Fruit fly (Drosophila melanogaster) whole organism, pupa: Measurements from ENCODE around the gene Kaz-m1.
A peak's percentile ranks its signal among the peaks of the same experiment; 100 is the strongest.

Source experiments
- CG10348 ChIP-seq: fragments of 200-800 bp; sonication (Bioruptor generic); IDR thresholded peaks from 2 replicates; pipeline ENCODE4 v1.3.6; 2022; ENCODE audit warnings: missing biosample characterization, missing genetic modification characterization
- CG12605 ChIP-seq: fragments of 200-800 bp; sonication (Bioruptor generic); IDR thresholded peaks from 2 replicates; pipeline ENCODE4 v1.3.6; 2022; ENCODE audit warnings: missing biosample characterization, missing genetic modification characterization
- CG13204 ChIP-seq: fragments of 200-800 bp; sonication (Bioruptor generic); optimal IDR thresholded peaks from 2 replicates; lab custom pipeline; 2018; ENCODE audit warnings: missing biosample characterization, mild to moderate bottlenecking, missing genetic modification characterization, moderate library complexity
- CG14655 ChIP-seq: fragments of 200-800 bp; sonication (Bioruptor generic); optimal IDR thresholded peaks from 3 replicates; lab custom pipeline; 2017; ENCODE audit warnings: mild to moderate bottlenecking, missing biosample characterization, missing genetic modification reagents, missing genetic modification characterization
- CG15710 ChIP-seq: fragments of 200-800 bp; sonication (Bioruptor generic); optimal IDR thresholded peaks from 2 replicates; lab custom pipeline; 2018; ENCODE audit warnings: missing biosample characterization, mild to moderate bottlenecking, missing genetic modification characterization, moderate library complexity
- CG17806 ChIP-seq: fragments of 200-800 bp; sonication (Bioruptor generic); optimal IDR thresholded peaks from 2 replicates; lab custom pipeline; 2018; ENCODE audit warnings: missing biosample characterization, mild to moderate bottlenecking, missing genetic modification characterization, moderate library complexity
- CG32121 ChIP-seq: fragments of 200-800 bp; sonication (Bioruptor generic); IDR thresholded peaks from 2 replicates; pipeline ENCODE4 v1.3.6; 2022; ENCODE audit warnings: missing biosample characterization, missing genetic modification characterization
- CG34367 ChIP-seq: fragments of 200-800 bp; sonication (Bioruptor generic); optimal IDR thresholded peaks from 2 replicates; lab custom pipeline; 2018; ENCODE audit warnings: missing biosample characterization, mild to moderate bottlenecking, missing genetic modification characterization
- CG4496 ChIP-seq: fragments of 200-800 bp; sonication (Bioruptor generic); IDR thresholded peaks from 3 replicates; pipeline ENCODE4 v1.3.6; 2022; ENCODE audit warnings: missing biosample characterization, missing genetic modification characterization
- CG8159 ChIP-seq: fragments of 200-800 bp; sonication (Bioruptor generic); optimal IDR thresholded peaks from 3 replicates; lab custom pipeline; 2018; ENCODE audit warnings: missing biosample characterization, mild to moderate bottlenecking, missing genetic modification characterization, moderate library complexity
- CG8301 ChIP-seq: fragments of 200-800 bp; sonication (Bioruptor generic); optimal IDR thresholded peaks from 2 replicates; lab custom pipeline; 2018; ENCODE audit warnings: missing biosample characterization, mild to moderate bottlenecking, missing genetic modification characterization
- CG9948 ChIP-seq: fragments of 200-800 bp; sonication (Bioruptor generic); optimal IDR thresholded peaks from 2 replicates; lab custom pipeline; 2018; ENCODE audit warnings: missing biosample characterization, mild to moderate bottlenecking, missing genetic modification characterization, moderate library complexity
- D1 ChIP-seq: fragments of 200-800 bp; sonication (Bioruptor generic); optimal IDR thresholded peaks from 2 replicates; lab custom pipeline; 2018; ENCODE audit warnings: missing biosample characterization, mild to moderate bottlenecking, missing genetic modification characterization, moderate library complexity
- EcR ChIP-seq: fragments of 200-800 bp; sonication (Bioruptor generic); optimal IDR thresholded peaks from 3 replicates; lab custom pipeline; 2019; ENCODE audit warnings: missing biosample characterization, missing genetic modification characterization, mild to moderate bottlenecking, moderate library complexity, missing genetic modification reagents
- Ets98B ChIP-seq: fragments of 200-800 bp; sonication (Bioruptor generic); IDR thresholded peaks from 2 replicates; pipeline ENCODE4 v1.3.6; 2022; ENCODE audit warnings: missing biosample characterization, missing genetic modification characterization
- Pif1A ChIP-seq: fragments of 200-800 bp; sonication (Bioruptor generic); optimal IDR thresholded peaks from 3 replicates; lab custom pipeline; 2016; ENCODE audit warnings: missing biosample characterization, missing genetic modification characterization
- Pif1B ChIP-seq: fragments of 200-800 bp; sonication (Bioruptor generic); optimal IDR thresholded peaks from 3 replicates; lab custom pipeline; 2016; ENCODE audit warnings: missing biosample characterization, missing genetic modification characterization
- Snoo ChIP-seq: fragments of 200-800 bp; sonication (Bioruptor generic); optimal IDR thresholded peaks from 3 replicates; lab custom pipeline; 2017; ENCODE audit warnings: missing biosample characterization, mild to moderate bottlenecking, missing genetic modification characterization, inconsistent platforms
- fd96Ca ChIP-seq: fragments of 200-800 bp; sonication (Bioruptor generic); IDR thresholded peaks from 3 replicates; pipeline ENCODE4 v1.3.6; 2022; ENCODE audit warnings: missing biosample characterization, missing genetic modification characterization
- gl ChIP-seq: fragments of 200-800 bp; sonication (Bioruptor generic); optimal IDR thresholded peaks from 2 replicates; lab custom pipeline; 2018; ENCODE audit warnings: missing biosample characterization, mild to moderate bottlenecking, missing genetic modification characterization
- rn ChIP-seq: fragments of 200-800 bp; sonication (Bioruptor generic); IDR thresholded peaks from 2 replicates; pipeline ENCODE4 v1.3.6; 2022; ENCODE audit warnings: missing biosample characterization, missing genetic modification characterization

Kaz-m1 gene

dm6 chr3R:26012801-26013663 is 1.5 kb upstream of the Kaz-m1 start:
- TF ChIP-seq D1 (tag; lab: Kevin White, UChicago) (peak; percentile 42), CG10348 (GFP tag; lab: Robert Waterston, UW) (no peak), CG8159 (tag; lab: Kevin White, UChicago) (peak; percentile 73), Pif1B (peak; percentile 18), CG8301 (tag; lab: Kevin White, UChicago) (peak; percentile 66), Ets98B (GFP tag; lab: Robert Waterston, UW) (no peak), CG15710 (tag; lab: Kevin White, UChicago) (peak; percentile 75), CG17806 (peak; percentile 76), CG34367 (tag; lab: Kevin White, UChicago) (peak; percentile 54), fd96Ca (0 out of 3 replicates have a peak, but pooled peaks have one; percentile 13), rn (GFP tag; lab: Robert Waterston, UW) (no peak), gl (tag; lab: Kevin White, UChicago) (no peak), CG9948 (tag; lab: Kevin White, UChicago) (peak; percentile 68), CG4496 (GFP tag; lab: Robert Waterston, UW) (peak; percentile 65; the same call in 1 of the 3 replicates), CG13204 (peak; percentile 40), EcR (GFP tag; lab: Kevin White, UChicago) (peak; percentile 90), CG32121 (GFP tag; lab: Robert Waterston, UW) (no peak), Snoo (tag; lab: Kevin White, UChicago) (peak; percentile 37), CG12605 (no peak), CG14655 (GFP tag; lab: Kevin White, UChicago) (peak; percentile 67), Pif1A (GFP tag; lab: Kevin White, UChicago) (peak; percentile 30)
- TF ChIP-seq, all 21 proteins: peak for 15

DNA sequence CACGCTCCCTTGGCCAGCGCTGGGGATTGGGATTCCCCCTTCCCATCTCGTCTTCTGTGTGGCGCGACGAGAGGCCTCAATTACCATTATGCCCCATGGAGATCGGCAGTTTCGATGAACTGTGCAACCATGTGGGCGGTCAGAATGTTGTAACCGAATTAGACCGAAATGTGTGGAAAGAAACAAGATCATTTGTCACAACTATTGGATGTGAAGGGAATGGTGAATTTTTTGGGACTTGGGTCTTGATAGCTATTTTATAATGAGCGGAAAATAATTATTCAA is 915 bp upstream of the Kaz-m1 start:
- TF ChIP-seq CG34367 (tag; lab: Kevin White, UChicago) (no peak), CG4496 (GFP tag; lab: Robert Waterston, UW) (no peak), CG12605 (no peak), CG8301 (tag; lab: Kevin White, UChicago) (no peak)

dm6 chr3R:26017294-26017770 is 2.8 kb downstream of the Kaz-m1 start:
- TF ChIP-seq CG34367 (tag; lab: Kevin White, UChicago) (no peak), Ets98B (GFP tag; lab: Robert Waterston, UW) (peak; percentile 9; the same call in 1 of the 2 replicates), EcR (GFP tag; lab: Kevin White, UChicago) (peak; percentile 51)
- TF ChIP-seq, all 21 proteins: peak for 2

dm6 chr3R:26017771-26018731 is 3.5 kb downstream of the Kaz-m1 start:
- peak; percentile 93 for TF ChIP-seq Snoo (tag; lab: Kevin White, UChicago)
- peak; percentile 79 for TF ChIP-seq CG8301 (tag; lab: Kevin White, UChicago)
- TF ChIP-seq CG4496 (GFP tag; lab: Robert Waterston, UW) = peak; percentile 24; the same call in 1 of the 3 replicates
- TF ChIP-seq CG12605 = no peak
- TF ChIP-seq CG8159 (tag; lab: Kevin White, UChicago) = peak; percentile 98
- TF ChIP-seq CG13204 = peak; percentile 74
- TF ChIP-seq CG9948 (tag; lab: Kevin White, UChicago) = peak; percentile 98
- peak; percentile 92 for TF ChIP-seq CG17806
- peak; percentile 97 for TF ChIP-seq CG15710 (tag; lab: Kevin White, UChicago)
- peak; percentile 93 for TF ChIP-seq CG34367 (tag; lab: Kevin White, UChicago)
- TF ChIP-seq Pif1B = peak; percentile 86
- TF ChIP-seq EcR (GFP tag; lab: Kevin White, UChicago) = peak; percentile 83
- TF ChIP-seq gl (tag; lab: Kevin White, UChicago) = peak; percentile 73
- 0 out of 2 replicates have a peak, but pooled peaks have one; percentile 24 for TF ChIP-seq CG32121 (GFP tag; lab: Robert Waterston, UW)
- TF ChIP-seq rn (GFP tag; lab: Robert Waterston, UW) = no peak
- TF ChIP-seq D1 (tag; lab: Kevin White, UChicago) = peak; percentile 96
- peak; percentile 89 for TF ChIP-seq CG14655 (GFP tag; lab: Kevin White, UChicago)
- no peak for TF ChIP-seq CG10348 (GFP tag; lab: Robert Waterston, UW)
- TF ChIP-seq Ets98B (GFP tag; lab: Robert Waterston, UW) = no peak
- TF ChIP-seq fd96Ca = peak; percentile 10; the same call in 1 of the 3 replicates
- peak; percentile 81 for TF ChIP-seq Pif1A (GFP tag; lab: Kevin White, UChicago)

- TF ChIP-seq CG34367 (tag; lab: Kevin White, UChicago) (peak; percentile 22), rn (GFP tag; lab: Robert Waterston, UW) (peak; percentile 46; the same call in 1 of the 2 replicates), CG12605 (peak; percentile 70), D1 (tag; lab: Kevin White, UChicago) (no peak), CG8301 (tag; lab: Kevin White, UChicago) (peak; percentile 81), CG32121 (GFP tag; lab: Robert Waterston, UW) (peak; percentile 89), gl (tag; lab: Kevin White, UChicago) (no peak), CG13204 (no peak), fd96Ca (peak; percentile 66; the same call in 1 of the 3 replicates), CG9948 (tag; lab: Kevin White, UChicago) (peak; percentile 72), CG4496 (GFP tag; lab: Robert Waterston, UW) (peak; percentile 73), CG17806 (peak; percentile 59), CG10348 (GFP tag; lab: Robert Waterston, UW) (peak; percentile 56; the same call in 1 of the 2 replicates), Pif1B (peak; percentile 19), CG14655 (GFP tag; lab: Kevin White, UChicago) (peak; percentile 84), EcR (GFP tag; lab: Kevin White, UChicago) (no peak), Ets98B (GFP tag; lab: Robert Waterston, UW) (peak; percentile 89), CG15710 (tag; lab: Kevin White, UChicago) (peak; percentile 10), CG8159 (tag; lab: Kevin White, UChicago) (peak; percentile 28), Snoo (tag; lab: Kevin White, UChicago) (no peak), Pif1A (GFP tag; lab: Kevin White, UChicago) (peak; percentile 47)
- TF ChIP-seq, all 21 proteins: peak for 16
These were observed 4.7 kb downstream of the Kaz-m1 start for dm6 chr3R:26019232-26019631.
